Worm (Caenorhabditis elegans): Measurements from ENCODE around the gene Y94H6A.3.

Y94H6A.3 gene

ce11 chrIV:2725784-2726183 is 49.5 kb downstream of the Y94H6A.3 start, which contains the start of gene ubxn-2 (continued):
- TF ChIP-seq mdl-1 (tag; optimal IDR thresholded peaks at IDR 0.05) (peak in 1 of 2 experiments; percentile 76), pag-3 (tag; optimal IDR thresholded peaks at IDR 0.05; ENCODE audit: borderline replicate concordance, insufficient read depth) (no peak), jun-1 (tag; optimal IDR thresholded peaks at IDR 0.05) (peak; percentile 75), ama-1 (optimal IDR thresholded peaks at IDR 0.05) (no peak), unc-62 (GFP tag; optimal IDR thresholded peaks at IDR 0.05) (no peak), aha-1 (tag; optimal IDR thresholded peaks at IDR 0.05) (peak; percentile 25), dsc-1 (tag; optimal IDR thresholded peaks at IDR 0.05) (peak; percentile 88), mab-9 (GFP tag; IDR thresholded peaks at IDR 0.05) (peak; percentile 73), nhr-76 (tag; optimal IDR thresholded peaks at IDR 0.05) (no peak), nhr-71 (tag; optimal IDR thresholded peaks at IDR 0.05) (peak; percentile 90), tlp-1 (tag; optimal IDR thresholded peaks at IDR 0.05) (no peak), aly-2 (tag; optimal IDR thresholded peaks at IDR 0.05) (peak; percentile 70), unc-130 (tag; optimal IDR thresholded peaks at IDR 0.05) (peak; percentile 83), swsn-7 (tag; optimal IDR thresholded peaks at IDR 0.05) (peak; percentile 89), nhr-28 (tag; optimal IDR thresholded peaks at IDR 0.05) (no peak), lin-15B (tag; optimal IDR thresholded peaks at IDR 0.05) (peak; percentile 76), hlh-4 (tag; optimal IDR thresholded peaks at IDR 0.05) (no peak), vab-15 (tag; optimal IDR thresholded peaks at IDR 0.05) (no peak), nhr-19 (GFP tag; conservative IDR thresholded peaks at IDR 0.05) (peak; percentile 83), ets-5 (GFP tag; IDR thresholded peaks at IDR 0.05) (no peak), skn-1 (tag; optimal IDR thresholded peaks at IDR 0.05) (peak; percentile 87), sox-4 (tag; optimal IDR thresholded peaks at IDR 0.05) (peak; percentile 75), dpl-1 (GFP tag; optimal IDR thresholded peaks at IDR 0.05) (peak; percentile 76 to 85 (median 85)), nhr-47 (tag; optimal IDR thresholded peaks at IDR 0.05) (peak; percentile 93), ces-1 (GFP tag; optimal IDR thresholded peaks at IDR 0.05) (no peak), unc-86 (tag; optimal IDR thresholded peaks at IDR 0.05) (peak; percentile 81), pax-3 (tag; optimal IDR thresholded peaks at IDR 0.05) (peak; percentile 66), efl-3 (GFP tag; optimal IDR thresholded peaks at IDR 0.05) (no peak), F16B12.6 (tag; optimal IDR thresholded peaks at IDR 0.05) (peak; percentile 56), blmp-1 (tag; optimal IDR thresholded peaks at IDR 0.05) (peak; percentile 57), nhr-237 (tag; optimal IDR thresholded peaks at IDR 0.05) (no peak), alr-1 (tag; optimal IDR thresholded peaks at IDR 0.05; ENCODE audit: borderline replicate concordance) (no peak), C34B4.2 (tag; optimal IDR thresholded peaks at IDR 0.05) (no peak), lir-3 (tag; optimal IDR thresholded peaks at IDR 0.05; ENCODE audit: poor library complexity) (no peak), snpc-4 (tag; optimal IDR thresholded peaks at IDR 0.05) (peak; percentile 73), fkh-4 (tag; optimal IDR thresholded peaks at IDR 0.05; ENCODE audit: borderline replicate concordance) (peak; percentile 56), lin-35 (GFP tag; optimal IDR thresholded peaks at IDR 0.05) (peak; percentile 79 to 88), Y116A8C.19 (tag; optimal IDR thresholded peaks at IDR 0.05; ENCODE audit: borderline replicate concordance) (no peak)
